Worm (Caenorhabditis elegans): ENCODE data around the gene C15B12.4.

The C15B12.4 gene

DNA sequence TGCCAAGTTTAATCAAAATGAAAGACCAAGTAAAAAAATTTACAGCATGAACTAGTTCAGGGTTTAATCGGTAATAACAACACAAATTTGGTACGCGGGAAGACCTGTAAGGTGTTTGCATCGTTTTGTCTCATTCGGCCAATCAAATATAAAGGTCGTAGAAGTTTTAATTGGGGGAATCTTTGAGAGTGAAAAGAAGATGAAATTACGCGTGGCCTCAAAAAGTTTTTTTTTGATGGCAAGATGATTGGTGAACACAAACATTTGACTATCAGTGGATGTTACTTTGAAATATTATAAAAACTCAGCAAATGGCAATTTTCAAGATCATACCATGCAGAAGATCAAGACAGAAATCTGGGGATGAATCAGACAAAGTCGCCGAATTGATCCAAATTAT lies 18.4 kb downstream of the C15B12.4 start, which contains the start of gene nas-33:
Gene nas-33 (minus strand): TSS at position 101 of the 400 bp plus-strand sequence.
- TF ChIP-seq ceh-40 (GFP tag; IDR thresholded peaks at IDR 0.05), result no peak
- TF ChIP-seq sptf-2 (GFP tag; optimal IDR thresholded peaks at IDR 0.05), result no peak
- TF ChIP-seq egrh-3 (GFP tag; IDR thresholded peaks at IDR 0.05), result no peak
- no peak for TF ChIP-seq C06A6.2 (GFP tag; conservative IDR thresholded peaks at IDR 0.05)
- TF ChIP-seq ccch-3 (GFP tag; optimal IDR thresholded peaks at IDR 0.05), result no peak
- TF ChIP-seq hmg-20 (GFP tag; IDR thresholded peaks at IDR 0.05), result no peak
- no peak for TF ChIP-seq lin-35 (GFP tag; optimal IDR thresholded peaks at IDR 0.05)

DNA sequence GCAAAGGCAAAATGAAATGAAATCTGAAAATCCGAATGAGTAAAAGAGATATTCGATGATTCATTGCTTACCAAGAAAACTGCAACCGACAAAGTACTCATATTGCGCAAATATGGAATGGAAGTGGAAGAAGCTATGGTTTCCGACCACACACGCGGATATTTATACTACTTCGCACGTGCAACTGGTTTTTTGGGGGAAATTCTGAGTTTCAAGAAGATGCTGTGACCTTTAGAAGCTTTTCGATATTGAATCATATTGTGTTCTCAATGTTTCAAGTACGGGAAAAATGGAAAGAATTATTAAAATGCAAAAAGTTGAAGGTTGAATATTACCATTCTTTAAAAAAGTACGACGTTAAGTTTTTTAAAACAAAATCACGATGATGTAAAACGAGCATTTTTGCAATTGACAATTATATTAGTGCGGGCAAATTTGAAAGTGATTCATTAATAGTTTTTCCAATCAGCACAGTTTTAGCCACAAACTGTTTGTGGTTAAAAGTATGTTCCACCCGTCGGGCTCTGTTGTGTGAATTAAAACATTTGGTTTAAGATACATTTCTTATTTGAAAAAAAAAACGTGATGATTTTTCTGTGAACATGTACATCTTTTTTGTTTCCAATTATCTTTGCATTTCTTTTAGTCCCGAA lies 22.6 kb downstream of the C15B12.4 start, which contains the start of the genes grl-6 and K10C2.6:
Gene grl-6 (minus strand): TSS at position 101 of the 653 bp plus-strand sequence.
Gene K10C2.6 (plus strand): TSS at position 603 of the 653 bp plus-strand sequence.
- TF ChIP-seq lsy-27 (tag; optimal IDR thresholded peaks at IDR 0.05; ENCODE audit: borderline replicate concordance, insufficient read depth) (no peak), F10E7.11 (tag; optimal IDR thresholded peaks at IDR 0.05) (no peak)

DNA sequence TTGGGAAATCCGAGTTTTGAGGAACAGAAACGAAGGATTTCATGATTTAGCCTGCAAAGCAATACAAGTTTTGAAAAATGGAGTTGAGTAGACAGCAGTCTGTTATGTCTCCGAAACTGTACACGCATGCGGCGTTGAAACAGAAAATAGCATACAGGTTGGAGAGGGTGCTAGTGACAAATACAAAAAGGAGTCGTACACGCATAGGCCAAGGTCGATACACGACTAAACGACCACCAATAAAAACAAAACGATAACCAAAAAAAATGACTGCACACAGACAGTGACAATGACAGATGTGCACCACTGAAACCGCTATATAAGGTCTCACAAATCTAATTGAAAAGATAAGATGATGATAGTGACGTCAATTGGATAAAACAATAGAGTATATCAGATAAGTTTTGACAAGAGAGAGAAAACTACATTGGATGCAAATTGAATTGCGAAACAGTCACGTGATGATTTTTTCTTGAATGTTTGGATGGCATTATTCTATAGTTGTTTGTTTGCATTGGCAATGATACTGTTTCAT lies 24.6 kb downstream of the C15B12.4 start, which contains the start of gene fah-1:
Gene fah-1 (minus strand): TSS at position 51 of the 535 bp plus-strand sequence.
- TF ChIP-seq B0336.3 (GFP tag; IDR thresholded peaks at IDR 0.05) (0 out of 2 replicates have a peak, but pooled peaks have one; percentile 28), ekl-4 (GFP tag; IDR thresholded peaks at IDR 0.05) (no peak), let-526 (GFP tag; IDR thresholded peaks at IDR 0.05) (no peak), gei-17 (GFP tag; optimal IDR thresholded peaks at IDR 0.05) (peak; percentile 34), somi-1 (GFP tag; optimal IDR thresholded peaks at IDR 0.05) (peak; percentile 39), lin-40 (tag; optimal IDR thresholded peaks at IDR 0.05) (peak; percentile 69), lin-26 (GFP tag; IDR thresholded peaks at IDR 0.05) (no peak), F22D6.2 (tag; optimal IDR thresholded peaks at IDR 0.05) (no peak), cebp-1 (GFP tag; IDR thresholded peaks at IDR 0.05) (peak; percentile 91), cebp-1 (tag; optimal IDR thresholded peaks at IDR 0.05) (peak; percentile 96), unc-62 (GFP tag; optimal IDR thresholded peaks at IDR 0.05) (peak; percentile 71), nfya-2 (GFP tag; IDR thresholded peaks at IDR 0.05) (0 out of 2 replicates have a peak, but pooled peaks have one; percentile 50), atf-7 (tag; optimal IDR thresholded peaks at IDR 0.05) (peak; percentile 46), nhr-80 (tag; optimal IDR thresholded peaks at IDR 0.05) (peak; percentile 81), B0261.1 (tag; optimal IDR thresholded peaks at IDR 0.05) (no peak), attf-5 (GFP tag; optimal IDR thresholded peaks at IDR 0.05) (peak; percentile 10), F23B12.7 (tag; optimal IDR thresholded peaks at IDR 0.05; ENCODE audit: insufficient read depth) (no peak), hmg-1.2 (GFP tag; IDR thresholded peaks at IDR 0.05) (peak; percentile 63)

DNA sequence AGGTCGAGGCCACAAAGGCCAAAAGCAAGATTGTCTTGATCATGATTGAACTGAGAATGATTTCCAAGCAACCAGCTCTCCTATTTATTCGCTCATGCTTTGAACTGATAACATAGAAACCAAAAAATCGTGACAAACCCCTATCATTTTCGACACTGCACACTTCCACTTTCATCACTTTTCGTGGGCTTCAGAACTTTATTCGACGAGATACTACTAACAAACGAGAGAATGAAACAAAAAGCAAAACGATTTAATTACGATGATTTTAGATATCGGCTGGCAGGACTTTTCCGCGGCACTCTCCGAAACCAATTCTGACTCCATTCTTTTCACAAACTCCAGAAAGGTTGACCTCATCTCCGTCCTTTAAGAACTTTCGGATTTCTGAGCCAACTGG lies 27.0 kb downstream of the C15B12.4 start, which contains the start of gene asp-14:
Gene asp-14 (minus strand): TSS at position 101 of the 400 bp plus-strand sequence.
- TF ChIP-seq fkh-3 (tag; optimal IDR thresholded peaks at IDR 0.05) (no peak), lin-35 (GFP tag; optimal IDR thresholded peaks at IDR 0.05) (no peak), snpc-3.4 (tag; optimal IDR thresholded peaks at IDR 0.05) (no peak), chd-7 (tag; optimal IDR thresholded peaks at IDR 0.05) (no peak), Y67H2A.10 (GFP tag; conservative IDR thresholded peaks at IDR 0.05) (no peak), ztf-26 (tag; optimal IDR thresholded peaks at IDR 0.05) (no peak), him-1 (tag; optimal IDR thresholded peaks at IDR 0.05) (no peak), B0336.3 (GFP tag; IDR thresholded peaks at IDR 0.05) (no peak), hmg-20 (GFP tag; IDR thresholded peaks at IDR 0.05) (no peak), ceh-79 (tag; optimal IDR thresholded peaks at IDR 0.05) (no peak), sea-2 (GFP tag; IDR thresholded peaks at IDR 0.05) (no peak), C17E4.6 (GFP tag; IDR thresholded peaks at IDR 0.05) (no peak), lir-1 (GFP tag; conservative IDR thresholded peaks at IDR 0.05) (no peak), ekl-4 (GFP tag; IDR thresholded peaks at IDR 0.05) (no peak), F57A8.1 (GFP tag; optimal IDR thresholded peaks at IDR 0.05) (no peak), T26A5.8 (tag; optimal IDR thresholded peaks at IDR 0.05) (no peak), nfya-2 (GFP tag; IDR thresholded peaks at IDR 0.05) (no peak), F52B5.7 (tag; optimal IDR thresholded peaks at IDR 0.05) (no peak)

Data from whole organism, young adult.